Worm (Caenorhabditis elegans): Measurements from ENCODE around the gene nlp-29.

nlp-29 gene

ce11 chrV:3987616-3988015 lies 3.4 kb downstream of the nlp-29 start, which contains the start of gene nlp-28:
Gene nlp-28 (plus strand): TSS chrV:3987900.
- TF ChIP-seq hsf-1 (GFP tag; IDR thresholded peaks at IDR 0.05) (no peak), ama-1 (optimal IDR thresholded peaks at IDR 0.05) (peak; percentile 39), ama-1 (GFP tag; optimal IDR thresholded peaks at IDR 0.05) (no peak)

ce11 chrV:3989070-3989469 lies 4.8 kb downstream of the nlp-29 start, which contains the start of gene nlp-27:
Gene nlp-27 (plus strand): TSS chrV:3989378.
- TF ChIP-seq rpc-1 (optimal IDR thresholded peaks at IDR 0.05) (no peak), rpc-1 (tag; optimal IDR thresholded peaks at IDR 0.05) (no peak)

DNA sequence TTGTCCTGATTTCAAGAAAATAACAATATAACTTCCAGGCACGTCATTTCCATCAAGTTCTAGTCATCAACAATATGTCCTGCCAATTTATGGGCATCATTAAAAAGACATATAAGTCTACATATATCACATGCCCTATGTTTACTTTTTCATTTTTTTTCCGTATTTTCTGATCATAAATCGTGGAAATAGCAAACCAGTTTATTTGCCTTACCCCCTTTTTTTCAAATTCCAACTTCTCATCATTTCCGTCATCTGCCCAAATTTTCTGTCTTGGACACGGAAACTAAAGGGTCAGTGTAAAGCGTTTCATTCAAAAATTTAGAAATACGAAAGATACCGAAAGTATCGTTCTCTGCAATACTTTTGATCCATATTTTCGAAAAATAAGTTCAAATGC lies 8.1 kb downstream of the nlp-29 start:
- TF ChIP-seq zfh-2 (GFP tag; conservative IDR thresholded peaks at IDR 0.05) (no peak), mxl-1 (tag; optimal IDR thresholded peaks at IDR 0.05) (no peak), athp-1 (tag; optimal IDR thresholded peaks at IDR 0.05) (no peak), F57C9.4 (tag; optimal IDR thresholded peaks at IDR 0.05) (no peak), hmg-20 (GFP tag; IDR thresholded peaks at IDR 0.05) (no peak)

DNA sequence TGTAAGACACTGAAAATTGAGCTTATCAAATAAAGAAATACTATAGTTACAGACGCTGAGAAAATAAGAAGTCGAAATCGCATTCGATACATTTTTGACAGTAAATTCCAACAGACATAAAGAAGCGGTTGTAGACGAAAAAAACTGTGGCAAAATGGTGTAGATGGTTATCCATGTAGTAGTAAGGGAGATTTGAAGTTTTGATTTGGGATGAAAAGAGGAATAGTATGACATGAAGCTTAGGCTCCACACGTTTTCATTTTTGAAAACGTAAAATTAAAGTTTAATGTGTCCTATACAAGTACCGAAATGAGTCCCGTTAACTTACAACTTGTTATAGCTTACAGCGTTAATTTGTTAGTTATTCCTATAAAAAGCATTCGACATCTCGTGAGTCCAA lies 9.8 kb downstream of the nlp-29 start, which contains the start of gene K09D9.9:
K09D9.9 (minus strand) TSS at position 101 of the 400 bp plus-strand sequence.
- TF ChIP-seq pbrm-1 (GFP tag; IDR thresholded peaks at IDR 0.05) (no peak), madf-10 (tag; optimal IDR thresholded peaks at IDR 0.05) (no peak), K12H6.12 (tag; optimal IDR thresholded peaks at IDR 0.05) (no peak), K11D2.4 (GFP tag; IDR thresholded peaks at IDR 0.05) (no peak), egl-44 (GFP tag; IDR thresholded peaks at IDR 0.05) (no peak), Y53G8AR.9 (GFP tag; conservative IDR thresholded peaks at IDR 0.05) (no peak), hmg-20 (GFP tag; IDR thresholded peaks at IDR 0.05) (no peak), efl-1 (GFP tag; optimal IDR thresholded peaks at IDR 0.05) (no peak), snpc-1.3 (tag; optimal IDR thresholded peaks at IDR 0.05; ENCODE audit: insufficient read depth) (no peak), nfyb-1 (GFP tag; IDR thresholded peaks at IDR 0.05) (no peak), egrh-3 (GFP tag; IDR thresholded peaks at IDR 0.05) (no peak)

- TF ChIP-seq rcor-1 (GFP tag; IDR thresholded peaks at IDR 0.05) (no peak), F55B11.4 (tag; optimal IDR thresholded peaks at IDR 0.05; ENCODE audit: borderline replicate concordance, insufficient read depth) (no peak), ceh-27 (GFP tag; optimal IDR thresholded peaks at IDR 0.05) (no peak), Y67H2A.10 (GFP tag; conservative IDR thresholded peaks at IDR 0.05) (no peak), lin-40 (tag; optimal IDR thresholded peaks at IDR 0.05) (no peak), hlh-12 (tag; optimal IDR thresholded peaks at IDR 0.05) (no peak), dox-1 (GFP tag; IDR thresholded peaks at IDR 0.05) (no peak), snpc-3.4 (tag; optimal IDR thresholded peaks at IDR 0.05) (no peak), attf-5 (GFP tag; optimal IDR thresholded peaks at IDR 0.05) (no peak), lir-1 (GFP tag; conservative IDR thresholded peaks at IDR 0.05) (no peak), madf-6 (GFP tag; IDR thresholded peaks at IDR 0.05) (no peak), tbp1 (GFP tag; optimal IDR thresholded peaks at IDR 0.05) (no peak), tlf-1 (GFP tag; optimal IDR thresholded peaks at IDR 0.05) (no peak), lin-54 (GFP tag; optimal IDR thresholded peaks at IDR 0.05) (no peak), mel-28 (tag; optimal IDR thresholded peaks at IDR 0.05; ENCODE audit: borderline replicate concordance) (no peak), sea-2 (GFP tag; IDR thresholded peaks at IDR 0.05) (no peak)
Measured at ce11 chrV:3995838-3996237, 11.6 kb downstream of the nlp-29 start, which contains the start of gene srx-62. Gene srx-62 (minus strand): TSS chrV:3995938.

All from whole organism, young adult.